Worm (Caenorhabditis elegans) whole organism, mixed stage, embryonic: Measurements from ENCODE around the gene srd-20.

ENCODE experiments used
- ceh-43 ChIP-seq: fragments of 200-800 bp; sonication (Bioruptor generic); optimal IDR thresholded peaks from 2 replicates; lab custom pipeline; 2018; ENCODE audit warnings: mild to moderate bottlenecking, missing genetic modification characterization, moderate library complexity, missing compliant biosample characterization
- ces-1 ChIP-seq: fragments of 150-350 bp; optimal IDR thresholded peaks from 2 replicates; lab custom pipeline; 2014; ENCODE audit warnings: missing biosample characterization, missing genetic modification reagents, missing genetic modification characterization
- elt-3 ChIP-seq: fragments of 150-350 bp; optimal IDR thresholded peaks from 2 replicates; lab custom pipeline; 2014; ENCODE audit warnings: missing biosample characterization, missing genetic modification characterization
- flh-1 ChIP-seq: fragments of 200-800 bp; sonication (Bioruptor generic); optimal IDR thresholded peaks from 2 replicates; lab custom pipeline; 2018; ENCODE audit warnings: mild to moderate bottlenecking, missing genetic modification characterization, moderate library complexity, missing compliant biosample characterization
- mab-5 ChIP-seq: fragments of 150-350 bp; optimal IDR thresholded peaks from 2 replicates; lab custom pipeline; 2014; ENCODE audit warnings: missing biosample characterization, missing genetic modification characterization
- nhr-12 ChIP-seq: fragments of 150-350 bp; optimal IDR thresholded peaks from 2 replicates; lab custom pipeline; 2014; ENCODE audit warnings: missing biosample characterization, missing genetic modification characterization
- nhr-2 ChIP-seq: fragments of 150-350 bp; optimal IDR thresholded peaks from 2 replicates; lab custom pipeline; 2014; ENCODE audit warnings: missing biosample characterization, missing genetic modification characterization
- nhr-28 ChIP-seq: fragments of 150-350 bp; optimal IDR thresholded peaks from 2 replicates; lab custom pipeline; 2014; ENCODE audit warnings: missing biosample characterization, missing genetic modification characterization
- pha-4 ChIP-seq: fragments of 150-350 bp; optimal IDR thresholded peaks from 2 replicates; lab custom pipeline; 2018; ENCODE audit warnings: missing biosample characterization, missing genetic modification reagents, missing genetic modification characterization
- snpc-4 ChIP-seq: fragments of 150-350 bp; optimal IDR thresholded peaks from 2 replicates; lab custom pipeline; 2014; ENCODE audit warnings: missing biosample characterization, missing genetic modification characterization
- unc-120 ChIP-seq: sonication (generic microtip); optimal IDR thresholded peaks from 2 replicates; lab custom pipeline; 2017; ENCODE audit warnings: missing genetic modification characterization, missing compliant biosample characterization; ENCODE audit not compliant: poor library complexity, severe bottlenecking
- unc-62 ChIP-seq: fragments of 150-350 bp; optimal IDR thresholded peaks from 2 replicates; lab custom pipeline; 2014; ENCODE audit warnings: missing biosample characterization, missing genetic modification reagents, missing genetic modification characterization

- TF ChIP-seq ces-1 (peak; percentile 80), unc-62 (GFP tag; lab: Kevin White, UChicago) (peak; percentile 82), flh-1 (GFP tag; lab: Kevin White, UChicago) (no peak), elt-3 (tag; lab: Kevin White, UChicago) (no peak), mab-5 (tag; lab: Kevin White, UChicago) (no peak), nhr-12 (tag; lab: Kevin White, UChicago) (no peak), pha-4 (tag; lab: Kevin White, UChicago) (peak; percentile 76), unc-120 (tag; lab: Kevin White, UChicago) (peak; percentile 5), snpc-4 (tag; lab: Kevin White, UChicago) (no peak), nhr-2 (tag; lab: Kevin White, UChicago) (no peak), ceh-43 (GFP tag; lab: Kevin White, UChicago) (no peak), nhr-28 (tag; lab: Kevin White, UChicago) (no peak)
Observed at ce11 chrV:6053188-6053687, 2.2 kb upstream of the srd-20 start, which contains the start of gene seip-1.
